Fruit fly (Drosophila melanogaster) whole organism: ENCODE data around the gene Spn77Bc.

Experiments
- Dll ChIP-seq: fragments of >200 bp; optimal IDR thresholded peaks from 2 replicates; lab custom pipeline; 2017
- pan ChIP-seq: fragments of >200 bp; optimal IDR thresholded peaks from 2 replicates; lab custom pipeline; 2017
- psq ChIP-seq: fragments of >200 bp; optimal IDR thresholded peaks from 2 replicates; lab custom pipeline; 2017
- usp ChIP-seq: fragments of >200 bp; optimal IDR thresholded peaks from 2 replicates; lab custom pipeline; 2017; ENCODE audit warnings: missing biosample characterization, missing genetic modification characterization, mixed read lengths

DNA sequence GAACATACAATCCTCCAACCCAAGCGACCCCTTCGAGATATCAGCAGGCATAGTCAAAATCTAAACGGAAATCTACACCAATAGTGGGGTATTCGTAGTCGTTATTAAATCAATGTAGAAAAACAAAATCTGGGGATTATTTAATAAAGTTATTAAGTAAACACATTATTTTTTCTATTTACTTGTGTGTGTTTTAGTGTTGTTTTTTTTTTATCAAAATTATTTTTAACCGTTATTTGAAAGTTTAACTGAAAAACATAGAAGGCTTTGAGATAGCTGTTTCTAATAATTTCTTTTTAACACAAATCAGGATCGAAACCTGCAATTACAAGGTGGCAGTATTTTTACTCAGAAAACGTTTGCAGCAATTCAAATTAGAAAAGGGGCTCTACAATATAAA is 33.1 kb upstream of the Spn77Bc start, which contains the start of gene polo:
- TF ChIP-seq usp (GFP tag; lab: Kevin White, UChicago), result no peak
- no peak for TF ChIP-seq pan
- TF ChIP-seq Dll (lab: Kevin White, UChicago), result no peak
- no peak for TF ChIP-seq psq (lab: Kevin White, UChicago)
